Worm (Caenorhabditis elegans) whole organism, L1 larva: ENCODE results near the gene Y4C6B.2.
"Not testable (repeated sequence)": the region's sequence is repeated elsewhere in the genome, so short reads cannot be mapped to it uniquely, and the experiment has no call there.

Experiments used
- C16A3.4 ChIP-seq: fragments of 150-350 bp; optimal IDR thresholded peaks from 2 replicates; lab custom pipeline; 2014; ENCODE audit warnings: missing biosample characterization, missing genetic modification characterization
- Y116A8C.19 ChIP-seq: sonication (generic microtip); optimal IDR thresholded peaks from 2 replicates; lab custom pipeline; 2016; ENCODE audit warnings: missing compliant biosample characterization, missing genetic modification characterization, borderline replicate concordance
- alr-1 ChIP-seq: fragments of 200-800 bp; sonication (Bioruptor generic); optimal IDR thresholded peaks from 2 replicates; lab custom pipeline; 2018; ENCODE audit warnings: borderline replicate concordance, mild to moderate bottlenecking, missing genetic modification characterization, missing compliant biosample characterization
- ama-1 ChIP-seq: fragments of 150-350 bp; optimal IDR thresholded peaks from 2 replicates; lab custom pipeline; 2014
- blmp-1 ChIP-seq: fragments of 150-350 bp; optimal IDR thresholded peaks from 2 replicates; lab custom pipeline; 2014; ENCODE audit warnings: missing biosample characterization, missing genetic modification characterization
- ceh-63 ChIP-seq: fragments of 200-800 bp; sonication (Bioruptor generic); optimal IDR thresholded peaks from 2 replicates; lab custom pipeline; 2018; ENCODE audit warnings: mild to moderate bottlenecking, missing genetic modification characterization, missing compliant biosample characterization
- dpl-1 ChIP-seq, 3 experiments: fragments of 150-350 bp in 2 of 3; sonication (generic microtip) in 1 of 3; optimal IDR thresholded peaks; 2 replicates each; lab custom pipeline; 2014 to 2017; ENCODE audit warnings: missing biosample characterization in 3 of 3, missing genetic modification characterization in 3 of 3, missing genetic modification reagents in 3 of 3
- dsc-1 ChIP-seq: sonication (generic microtip); optimal IDR thresholded peaks from 2 replicates; lab custom pipeline; 2016; ENCODE audit warnings: mild to moderate bottlenecking, missing genetic modification characterization, missing compliant biosample characterization
- egl-13 ChIP-seq: sonication (generic microtip); optimal IDR thresholded peaks from 2 replicates; lab custom pipeline; 2016; ENCODE audit warnings: missing genotype, missing genetic modification reagents, missing genetic modification characterization, missing compliant biosample characterization
- elt-2 ChIP-seq: sonication (generic microtip); optimal IDR thresholded peaks from 2 replicates; lab custom pipeline; 2016; ENCODE audit warnings: missing genetic modification characterization, mild to moderate bottlenecking, inconsistent platforms, missing compliant biosample characterization, missing genetic modification reagents
- fkh-4 ChIP-seq: sonication (generic microtip); optimal IDR thresholded peaks from 2 replicates; lab custom pipeline; 2016; ENCODE audit warnings: missing compliant biosample characterization, missing genetic modification characterization, borderline replicate concordance
- fos-1 ChIP-seq: fragments of 150-350 bp; optimal IDR thresholded peaks from 2 replicates; lab custom pipeline; 2014; ENCODE audit warnings: missing biosample characterization, missing genetic modification characterization
- hpl-2 ChIP-seq: fragments of 150-350 bp; optimal IDR thresholded peaks from 2 replicates; lab custom pipeline; 2014; ENCODE audit warnings: missing biosample characterization, missing genetic modification reagents, missing genetic modification characterization
- lin-13 ChIP-seq: fragments of 150-350 bp; optimal IDR thresholded peaks from 2 replicates; lab custom pipeline; 2014; ENCODE audit warnings: missing biosample characterization, missing genetic modification reagents, missing genetic modification characterization
- lin-35 ChIP-seq, 2 experiments: fragments of 150-350 bp; optimal IDR thresholded peaks; 2 replicates each; lab custom pipeline; 2014; ENCODE audit warnings: missing biosample characterization in 2 of 2, missing genetic modification characterization in 2 of 2, missing genetic modification reagents in 2 of 2
- lin-39 ChIP-seq: fragments of 150-350 bp; optimal IDR thresholded peaks from 2 replicates; lab custom pipeline; 2014; ENCODE audit warnings: missing biosample characterization, missing genetic modification reagents, missing genetic modification characterization
- lir-3 ChIP-seq: sonication (generic microtip); optimal IDR thresholded peaks from 2 replicates; lab custom pipeline; 2016; ENCODE audit warnings: mild to moderate bottlenecking, missing genetic modification characterization, moderate library complexity, missing compliant biosample characterization; ENCODE audit not compliant: poor library complexity
- mab-9 ChIP-seq: fragments of 200-800 bp; sonication (Bioruptor generic); IDR thresholded peaks from 2 replicates; pipeline ENCODE4 v1.3.6; 2022; ENCODE audit warnings: missing genetic modification reagents, missing genetic modification characterization, missing compliant biosample characterization
- mef-2 ChIP-seq: fragments of 150-350 bp; optimal IDR thresholded peaks from 2 replicates; lab custom pipeline; 2014; ENCODE audit warnings: missing biosample characterization, missing genetic modification characterization
- mep-1 ChIP-seq: fragments of 150-350 bp; optimal IDR thresholded peaks from 2 replicates; lab custom pipeline; 2014; ENCODE audit warnings: missing biosample characterization, missing genetic modification characterization
- nhr-11 ChIP-seq: fragments of 150-350 bp; optimal IDR thresholded peaks from 2 replicates; lab custom pipeline; 2014; ENCODE audit warnings: missing biosample characterization, missing genetic modification characterization
- nhr-12 ChIP-seq: sonication (generic microtip); optimal IDR thresholded peaks from 2 replicates; lab custom pipeline; 2017; ENCODE audit warnings: missing biosample characterization, missing genetic modification characterization
- nhr-237 ChIP-seq: fragments of 150-350 bp; optimal IDR thresholded peaks from 2 replicates; lab custom pipeline; 2014; ENCODE audit warnings: missing biosample characterization, missing genetic modification characterization
- nhr-28 ChIP-seq: fragments of 150-350 bp; optimal IDR thresholded peaks from 2 replicates; lab custom pipeline; 2014; ENCODE audit warnings: missing biosample characterization, missing genetic modification characterization
- nhr-47 ChIP-seq: sonication (generic microtip); optimal IDR thresholded peaks from 2 replicates; lab custom pipeline; 2016; ENCODE audit warnings: mild to moderate bottlenecking, missing genetic modification characterization, moderate library complexity, missing compliant biosample characterization
- nhr-77 ChIP-seq: fragments of 150-350 bp; optimal IDR thresholded peaks from 2 replicates; lab custom pipeline; 2014; ENCODE audit warnings: missing biosample characterization, missing genetic modification characterization
- pqm-1 ChIP-seq: sonication (generic microtip); optimal IDR thresholded peaks from 3 replicates; lab custom pipeline; 2017; ENCODE audit warnings: missing biosample characterization, missing genetic modification characterization
- skn-1 ChIP-seq: fragments of 150-350 bp; optimal IDR thresholded peaks from 2 replicates; lab custom pipeline; 2014; ENCODE audit warnings: missing biosample characterization, missing genetic modification characterization
- snpc-4 ChIP-seq: fragments of 150-350 bp; optimal IDR thresholded peaks from 2 replicates; lab custom pipeline; 2014; ENCODE audit warnings: missing biosample characterization, missing genetic modification characterization
- snu-23 ChIP-seq: sonication (generic microtip); optimal IDR thresholded peaks from 2 replicates; lab custom pipeline; 2016; ENCODE audit warnings: missing genetic modification characterization, missing compliant biosample characterization
- unc-86 ChIP-seq: sonication (generic microtip); optimal IDR thresholded peaks from 2 replicates; lab custom pipeline; 2016; ENCODE audit warnings: missing genetic modification characterization, missing compliant biosample characterization
- unc-98 ChIP-seq: fragments of 200-800 bp; sonication (Bioruptor generic); IDR thresholded peaks from 2 replicates; pipeline ENCODE4 v1.3.6; 2022; ENCODE audit warnings: missing genetic modification characterization, missing compliant biosample characterization
- vab-15 ChIP-seq: sonication (generic microtip); optimal IDR thresholded peaks from 2 replicates; lab custom pipeline; 2017; ENCODE audit warnings: missing genotype, mild to moderate bottlenecking, missing genetic modification characterization, missing compliant biosample characterization
- zag-1 ChIP-seq: fragments of 150-350 bp; optimal IDR thresholded peaks from 2 replicates; lab custom pipeline; 2014; ENCODE audit warnings: missing biosample characterization, missing genetic modification characterization
- zip-4 ChIP-seq: fragments of 200-800 bp; sonication (Bioruptor generic); optimal IDR thresholded peaks from 2 replicates; lab custom pipeline; 2018; ENCODE audit warnings: mild to moderate bottlenecking, missing genetic modification characterization, moderate library complexity, missing compliant biosample characterization
- ztf-11 ChIP-seq, 2 experiments: sonication (generic microtip); optimal IDR thresholded peaks; 2 replicates each; lab custom pipeline; 2016 to 2017; ENCODE audit warnings: missing genetic modification characterization in 2 of 2, missing biosample characterization in 1 of 2, missing compliant biosample characterization in 1 of 2

Gene Y4C6B.2

ce11 chrIV:5303030-5303429, 36.3 kb upstream of the Y4C6B.2 start, which contains the start of gene ZK354.7:
ZK354.7 (minus strand) TSS chrIV:5303130.
- TF ChIP-seq dpl-1 (GFP tag; optimal IDR thresholded peaks at IDR 0.05; lab: Kevin White, UChicago) (no peak), nhr-237 (no peak), ztf-11 (tag; optimal IDR thresholded peaks at IDR 0.05; lab: Kevin White, UChicago) (no peak), C16A3.4 (tag; lab: Kevin White, UChicago) (no peak), lin-39 (tag; lab: Kevin White, UChicago) (no peak), snu-23 (GFP tag; lab: Kevin White, UChicago) (no peak), nhr-28 (tag; lab: Kevin White, UChicago) (no peak), nhr-12 (no peak), mef-2 (tag; lab: Kevin White, UChicago) (no peak), lin-35 (GFP tag; optimal IDR thresholded peaks at IDR 0.05; lab: Kevin White, UChicago) (no peak), nhr-47 (no peak)

- TF ChIP-seq unc-98 = no peak
- TF ChIP-seq C16A3.4 (tag; lab: Kevin White, UChicago) = no peak
- no peak for TF ChIP-seq snu-23 (GFP tag; lab: Kevin White, UChicago)
- no peak for TF ChIP-seq pqm-1 (tag; lab: Kevin White, UChicago)
- TF ChIP-seq mab-9 (GFP tag; lab: Robert Waterston, UW) = no peak
- no peak for TF ChIP-seq Y116A8C.19 (tag; lab: Kevin White, UChicago)
- no peak for TF ChIP-seq ceh-63 (GFP tag; lab: Kevin White, UChicago)
- no peak for TF ChIP-seq elt-2
- TF ChIP-seq zip-4 (GFP tag; lab: Kevin White, UChicago) = no peak
- TF ChIP-seq fos-1 (tag; lab: Kevin White, UChicago) = no peak
- TF ChIP-seq lir-3 (tag; lab: Kevin White, UChicago) = no peak
- TF ChIP-seq nhr-28 (tag; lab: Kevin White, UChicago) = no peak
- no peak for TF ChIP-seq alr-1
- TF ChIP-seq, all 84 proteins: peak for 0
Measured at ce11 chrIV:5306040-5306439, 33.3 kb upstream of the Y4C6B.2 start, which contains the start of gene ZK354.8. ZK354.8 (minus strand) TSS chrIV:5306140.

ce11 chrIV:5308046-5308643, 31.2 kb upstream of the Y4C6B.2 start, which contains the start of the genes ZK354.9 and msp-58:
ZK354.9 (minus strand) TSS chrIV:5308146.
msp-58 (plus strand) TSS chrIV:5308593.
- not testable (repeated sequence) for TF ChIP-seq nhr-77; blmp-1 (tag; lab: Kevin White, UChicago); zag-1

- TF ChIP-seq pqm-1 (tag; lab: Kevin White, UChicago) = no peak
- no peak for TF ChIP-seq dsc-1
- TF ChIP-seq vab-15 (tag; lab: Kevin White, UChicago) = no peak
- no peak for TF ChIP-seq fkh-4 (tag; lab: Kevin White, UChicago)
- TF ChIP-seq snpc-4 = no peak
- TF ChIP-seq mep-1 = no peak
- no peak for TF ChIP-seq lin-13 (GFP tag; lab: Kevin White, UChicago)
- no peak for TF ChIP-seq egl-13 (tag; lab: Kevin White, UChicago)
- TF ChIP-seq ama-1 = no peak
- TF ChIP-seq hpl-2 (GFP tag; lab: Kevin White, UChicago) = no peak
- no peak for TF ChIP-seq lin-35 (GFP tag; optimal IDR thresholded peaks at IDR 0.05; lab: Kevin White, UChicago)
- no peak for TF ChIP-seq nhr-11 (tag; lab: Kevin White, UChicago)
- TF ChIP-seq mef-2 (tag; lab: Kevin White, UChicago) = no peak
- TF ChIP-seq unc-86 (tag; lab: Kevin White, UChicago) = no peak
- TF ChIP-seq skn-1 = no peak
Measured at ce11 chrIV:5309742-5310141, 29.6 kb upstream of the Y4C6B.2 start, which contains the start of gene ZK354.3. ZK354.3 (plus strand) TSS chrIV:5310042.
